Worm (Caenorhabditis elegans) whole organism, L3 larva: Measurements from ENCODE around the gene ZK1320.9.

Experiments
- ZK546.5 ChIP-seq: sonication (generic microtip); optimal IDR thresholded peaks from 2 replicates; lab custom pipeline; 2017; ENCODE audit warnings: missing biosample characterization, missing genetic modification characterization
- ama-1 ChIP-seq: fragments of 150-350 bp; optimal IDR thresholded peaks from 2 replicates; lab custom pipeline; 2018
- daf-12 ChIP-seq: fragments of 150-350 bp; optimal IDR thresholded peaks from 2 replicates; lab custom pipeline; 2014; ENCODE audit warnings: missing biosample characterization, missing genetic modification reagents, missing genetic modification characterization
- egl-27 ChIP-seq: sonication (generic microtip); optimal IDR thresholded peaks from 4 replicates; lab custom pipeline; 2017; ENCODE audit warnings: missing biosample characterization, missing genetic modification reagents, missing genetic modification characterization
- egl-5 ChIP-seq: fragments of 150-350 bp; optimal IDR thresholded peaks from 2 replicates; lab custom pipeline; 2017; ENCODE audit warnings: missing biosample characterization, missing genetic modification reagents, missing genetic modification characterization, inconsistent platforms
- elt-1 ChIP-seq: fragments of 150-350 bp; optimal IDR thresholded peaks from 2 replicates; lab custom pipeline; 2014; ENCODE audit warnings: missing biosample characterization, missing genetic modification characterization
- elt-2 ChIP-seq: sonication (generic microtip); optimal IDR thresholded peaks from 2 replicates; lab custom pipeline; 2016; ENCODE audit warnings: missing genetic modification reagents, mild to moderate bottlenecking, missing genetic modification characterization, missing compliant biosample characterization
- eor-1 ChIP-seq, 2 experiments: fragments of 150-350 bp; optimal IDR thresholded peaks; 2 replicates each; lab custom pipeline; 2014 to 2018; ENCODE audit warnings: missing biosample characterization in 2 of 2, missing genetic modification characterization in 2 of 2
- fkh-10 ChIP-seq: sonication (generic microtip); optimal IDR thresholded peaks from 2 replicates; lab custom pipeline; 2017; ENCODE audit warnings: missing biosample characterization, missing genetic modification reagents, missing genetic modification characterization
- fkh-2 ChIP-seq: fragments of 150-350 bp; optimal IDR thresholded peaks from 2 replicates; lab custom pipeline; 2014; ENCODE audit warnings: missing biosample characterization, missing genetic modification reagents, missing genetic modification characterization
- hmg-11 ChIP-seq: sonication (generic microtip); optimal IDR thresholded peaks from 2 replicates; lab custom pipeline; 2016; ENCODE audit warnings: missing genetic modification characterization, missing compliant biosample characterization
- lin-15B ChIP-seq: fragments of 150-350 bp; optimal IDR thresholded peaks from 2 replicates; lab custom pipeline; 2014; ENCODE audit warnings: missing biosample characterization, missing genetic modification characterization
- lin-39 ChIP-seq: fragments of 150-350 bp; optimal IDR thresholded peaks from 2 replicates; lab custom pipeline; 2018; ENCODE audit warnings: missing biosample characterization, missing genetic modification reagents, missing genetic modification characterization
- lsy-12 ChIP-seq: sonication (generic microtip); optimal IDR thresholded peaks from 2 replicates; lab custom pipeline; 2016; ENCODE audit warnings: mild to moderate bottlenecking, missing genetic modification characterization, missing compliant biosample characterization
- nfya-1 ChIP-seq: sonication (generic microtip); optimal IDR thresholded peaks from 2 replicates; lab custom pipeline; 2017; ENCODE audit warnings: missing genetic modification characterization, mild to moderate bottlenecking, missing compliant biosample characterization, antibody characterized with exemption, moderate library complexity; ENCODE audit not compliant: insufficient read depth
- nhr-12 ChIP-seq: fragments of 150-350 bp; optimal IDR thresholded peaks from 2 replicates; lab custom pipeline; 2014; ENCODE audit warnings: missing biosample characterization, missing genetic modification characterization
- nhr-23 ChIP-seq: fragments of 150-350 bp; optimal IDR thresholded peaks from 2 replicates; lab custom pipeline; 2014; ENCODE audit warnings: missing biosample characterization, missing genetic modification reagents, missing genetic modification characterization
- nhr-25 ChIP-seq: sonication (generic microtip); optimal IDR thresholded peaks from 2 replicates; lab custom pipeline; 2017; ENCODE audit warnings: missing biosample characterization, missing genetic modification characterization
- nhr-28 ChIP-seq: fragments of 150-350 bp; optimal IDR thresholded peaks from 2 replicates; lab custom pipeline; 2014; ENCODE audit warnings: missing biosample characterization, missing genetic modification characterization
- nhr-67 ChIP-seq: fragments of 150-350 bp; optimal IDR thresholded peaks from 2 replicates; lab custom pipeline; 2014; ENCODE audit warnings: missing biosample characterization, missing genetic modification characterization
- nhr-76 ChIP-seq: fragments of 150-350 bp; sonication (generic microtip); optimal IDR thresholded peaks from 5 replicates; lab custom pipeline; 2014; ENCODE audit warnings: missing biosample characterization, missing genetic modification characterization
- pha-4 ChIP-seq: fragments of 150-350 bp; optimal IDR thresholded peaks from 2 replicates; lab custom pipeline; 2014; ENCODE audit warnings: missing biosample characterization, missing genetic modification reagents, missing genetic modification characterization
- sea-2 ChIP-seq: fragments of 150-350 bp; sonication (generic microtip); optimal IDR thresholded peaks from 4 replicates; lab custom pipeline; 2014; ENCODE audit warnings: missing biosample characterization, missing genetic modification reagents, missing genetic modification characterization
- tbx-2 ChIP-seq: sonication (generic microtip); optimal IDR thresholded peaks from 2 replicates; lab custom pipeline; 2016; ENCODE audit warnings: mild to moderate bottlenecking, missing genetic modification characterization, missing compliant biosample characterization
- unc-39 ChIP-seq: sonication (generic microtip); optimal IDR thresholded peaks from 4 replicates; lab custom pipeline; 2017; ENCODE audit warnings: missing biosample characterization, missing genetic modification characterization
- ztf-11 ChIP-seq: fragments of 150-350 bp; optimal IDR thresholded peaks from 2 replicates; lab custom pipeline; 2014; ENCODE audit warnings: missing biosample characterization, missing genetic modification characterization
- ztf-4 ChIP-seq: fragments of 150-350 bp; optimal IDR thresholded peaks from 2 replicates; lab custom pipeline; 2014; ENCODE audit warnings: missing biosample characterization, missing genetic modification characterization

The ZK1320.9 gene

DNA sequence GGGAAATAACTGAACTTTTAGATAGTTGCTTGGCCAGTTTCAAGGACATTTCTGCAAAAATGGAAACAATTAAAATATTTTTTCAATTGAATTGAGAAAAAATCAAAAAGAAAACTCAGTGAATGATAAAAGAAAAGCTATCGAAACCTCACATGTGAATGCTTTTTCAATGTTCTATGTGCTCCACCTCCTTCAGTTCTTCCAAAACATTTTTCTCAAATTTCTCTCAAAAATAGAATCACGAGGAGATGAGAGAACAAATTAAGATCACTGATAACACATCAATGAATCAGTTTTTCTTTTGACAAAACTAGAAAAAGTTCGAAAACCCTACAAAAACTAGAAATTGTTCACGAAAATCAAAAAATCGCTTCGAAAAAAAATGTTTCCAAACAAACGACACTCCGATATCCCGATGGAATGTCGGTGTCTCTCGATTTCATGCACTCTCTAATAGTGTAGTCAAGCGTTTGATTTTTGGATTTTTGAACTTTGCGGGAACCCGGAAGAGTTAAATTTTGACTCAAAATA, at the start of gene ZK1320.9:
Gene ZK1320.9, minus strand, starts transcription at position 51 of the 531 bp plus-strand sequence.
- peak; percentile 59 for TF ChIP-seq nhr-76
- TF ChIP-seq lin-15B (tag; lab: Kevin White, UChicago) = peak; percentile 13
- no peak for TF ChIP-seq nhr-12 (tag; lab: Kevin White, UChicago)
- TF ChIP-seq elt-2 (tag; lab: Kevin White, UChicago) = peak; percentile 50
- peak; percentile 33 for TF ChIP-seq pha-4 (tag; lab: Kevin White, UChicago)
- no peak for TF ChIP-seq ama-1 (lab: Kevin White, UChicago)
- peak; percentile 18 for TF ChIP-seq nhr-25

DNA sequence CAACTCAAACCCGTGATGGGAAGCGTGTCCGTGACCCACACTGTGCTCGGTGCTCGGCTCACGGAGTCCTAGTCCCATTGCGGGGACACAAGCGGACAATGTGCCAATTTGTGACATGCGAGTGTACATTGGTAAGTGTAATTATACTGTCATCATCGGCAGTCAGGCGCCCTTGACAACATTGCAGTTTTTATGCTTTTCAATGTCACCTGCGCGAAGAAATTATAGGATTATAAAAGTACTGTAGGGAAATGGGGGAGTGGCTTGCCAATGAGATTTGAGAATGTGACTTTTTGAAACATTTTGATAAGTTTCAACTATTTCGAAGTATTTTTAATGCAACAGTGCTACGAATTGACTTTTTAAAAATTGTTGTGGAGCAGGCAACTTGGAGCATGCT, 49.3 kb upstream of the ZK1320.9 start:
- no peak for TF ChIP-seq sea-2 (GFP tag; lab: Kevin White, UChicago)
- TF ChIP-seq nfya-1 (tag; lab: Kevin White, UChicago) = peak; percentile 51

DNA sequence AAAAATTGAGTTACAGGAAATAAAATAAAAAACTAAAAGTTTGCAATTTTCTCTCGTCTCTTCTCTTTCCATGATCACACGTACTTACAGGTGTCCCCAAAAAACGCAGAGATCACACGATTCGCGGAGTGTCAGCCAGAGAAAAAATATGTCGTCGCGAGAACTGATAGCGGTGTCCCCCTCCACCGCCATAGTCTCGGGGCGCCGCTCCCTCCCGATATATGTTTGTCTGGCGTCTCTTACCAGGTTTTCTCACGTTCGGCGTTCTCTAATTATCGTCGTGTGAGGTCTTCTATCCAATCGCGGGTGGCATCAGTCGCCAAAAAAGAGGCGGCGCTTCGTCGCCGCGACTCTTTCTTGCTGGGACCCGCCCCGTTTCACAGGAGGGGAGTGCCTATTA, 45.3 kb upstream of the ZK1320.9 start, which contains the start of gene mab-3:
Gene mab-3, plus strand, starts transcription at position 328 of the 400 bp plus-strand sequence.
- TF ChIP-seq elt-2 (tag; lab: Kevin White, UChicago) = peak; percentile 43

DNA sequence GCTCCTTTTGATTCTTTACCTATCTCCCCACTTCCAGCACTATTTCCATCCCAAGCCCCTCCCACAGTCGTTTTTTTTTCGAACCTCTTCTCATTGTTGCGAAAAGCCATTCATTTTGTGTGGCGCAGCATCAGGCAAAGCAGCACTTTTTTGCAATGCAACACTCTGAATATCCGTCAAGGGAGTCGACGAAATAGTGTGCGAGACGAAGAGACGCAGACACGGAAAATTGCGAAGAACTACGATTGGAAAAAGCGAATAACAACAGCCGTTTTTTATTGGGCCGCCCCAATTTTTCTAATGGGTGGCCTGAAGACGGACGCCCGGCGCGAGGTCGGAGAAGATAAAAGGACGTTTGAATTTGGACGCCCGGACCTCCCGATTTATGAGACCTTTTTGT, 43.4 kb upstream of the ZK1320.9 start:
- TF ChIP-seq hmg-11 (tag; lab: Kevin White, UChicago) (peak; percentile 19), nfya-1 (tag; lab: Kevin White, UChicago) (peak; percentile 20), egl-5 (tag; lab: Kevin White, UChicago) (peak; percentile 40), pha-4 (tag; lab: Kevin White, UChicago) (no peak)

DNA sequence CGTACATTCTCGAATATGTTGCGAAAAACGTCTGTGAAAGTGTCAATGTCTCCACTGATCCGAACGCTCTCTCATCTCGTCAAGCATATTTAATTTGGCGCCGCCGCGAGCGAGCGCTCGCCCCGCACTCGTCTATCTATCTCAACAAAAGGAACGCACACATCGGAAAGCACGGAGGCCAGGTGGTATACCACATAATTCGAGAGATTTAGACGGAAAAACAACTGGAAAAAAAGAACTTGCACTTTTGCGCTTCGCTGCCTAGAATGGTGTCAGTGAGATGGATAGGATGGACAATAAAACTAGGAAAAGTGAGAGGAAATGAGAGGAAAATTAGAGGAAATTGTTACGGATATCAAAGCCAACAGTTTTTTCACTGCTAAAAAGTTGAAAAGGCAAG, 42.7 kb upstream of the ZK1320.9 start:
- no peak for TF ChIP-seq eor-1 (tag; optimal IDR thresholded peaks at IDR 0.05; lab: Kevin White, UChicago)
- TF ChIP-seq nhr-23 (tag; lab: Kevin White, UChicago) = peak; percentile 71
- TF ChIP-seq lin-15B (tag; lab: Kevin White, UChicago) = peak; percentile 35
- peak; percentile 41 for TF ChIP-seq pha-4 (tag; lab: Kevin White, UChicago)
- TF ChIP-seq lsy-12 (tag; lab: Kevin White, UChicago) = no peak
- TF ChIP-seq nhr-25 = peak; percentile 59

DNA sequence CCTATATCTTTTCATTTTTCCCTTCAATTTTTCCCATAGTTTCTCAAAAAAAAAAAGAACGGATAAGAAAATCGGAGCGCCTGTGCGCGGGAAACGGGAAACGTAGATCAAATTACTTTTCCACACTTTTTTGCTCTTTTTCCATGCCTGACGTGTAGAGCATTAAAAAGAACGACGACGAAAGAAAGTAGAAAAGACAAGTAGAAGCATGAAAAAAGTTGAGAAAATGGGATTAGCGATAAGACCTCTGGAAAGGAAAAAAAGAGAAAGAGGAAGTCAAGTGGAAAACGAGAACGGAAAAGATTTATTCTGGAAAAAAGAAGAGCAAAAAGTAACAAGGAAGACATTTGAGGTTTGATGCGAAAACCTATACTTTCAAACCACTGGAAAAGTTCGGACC, 42.0 kb upstream of the ZK1320.9 start:
- TF ChIP-seq egl-27 (tag; lab: Kevin White, UChicago) (no peak), fkh-10 (GFP tag; lab: Kevin White, UChicago) (peak; percentile 90)
- TF ChIP-seq, all 47 proteins: peak for 1

DNA sequence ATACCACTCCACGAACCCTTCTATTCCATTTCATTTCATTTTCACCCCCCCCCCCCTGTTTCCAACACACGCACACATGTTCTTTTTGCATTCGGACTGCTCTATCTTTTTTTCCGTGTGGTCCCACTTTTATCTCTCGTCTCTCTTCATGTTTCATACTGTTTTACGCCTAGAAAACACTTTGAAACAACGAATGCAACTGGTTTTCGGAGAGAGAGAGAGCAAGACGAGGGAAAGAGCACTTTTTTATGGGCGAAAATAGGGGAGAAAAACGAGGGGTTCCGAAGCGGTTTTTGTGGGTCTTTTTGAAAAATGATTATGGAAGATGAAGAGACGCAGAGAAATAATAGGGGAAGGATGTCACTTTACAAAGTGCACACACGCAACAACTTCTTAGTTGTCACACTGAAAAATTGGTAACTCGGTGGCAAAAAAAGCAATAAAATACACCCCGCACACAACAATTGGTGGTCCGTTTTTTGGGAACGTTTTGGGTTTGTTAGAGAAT, 40.7 kb upstream of the ZK1320.9 start:
- no peak for TF ChIP-seq ZK546.5
- no peak for TF ChIP-seq nhr-67 (tag; lab: Kevin White, UChicago)
- TF ChIP-seq egl-5 (tag; lab: Kevin White, UChicago) = peak; percentile 46
- TF ChIP-seq elt-2 (tag; lab: Kevin White, UChicago) = no peak
- TF ChIP-seq ztf-4 (tag; lab: Kevin White, UChicago) = no peak
- no peak for TF ChIP-seq unc-39
- no peak for TF ChIP-seq tbx-2 (tag; lab: Kevin White, UChicago)
- peak; percentile 41 for TF ChIP-seq lin-39 (tag; lab: Kevin White, UChicago)
- TF ChIP-seq lin-15B (tag; lab: Kevin White, UChicago) = peak; percentile 1
- no peak for TF ChIP-seq nhr-28 (tag; lab: Kevin White, UChicago)
- no peak for TF ChIP-seq sea-2 (GFP tag; lab: Kevin White, UChicago)
- TF ChIP-seq nfya-1 (tag; lab: Kevin White, UChicago) = peak; percentile 56

DNA sequence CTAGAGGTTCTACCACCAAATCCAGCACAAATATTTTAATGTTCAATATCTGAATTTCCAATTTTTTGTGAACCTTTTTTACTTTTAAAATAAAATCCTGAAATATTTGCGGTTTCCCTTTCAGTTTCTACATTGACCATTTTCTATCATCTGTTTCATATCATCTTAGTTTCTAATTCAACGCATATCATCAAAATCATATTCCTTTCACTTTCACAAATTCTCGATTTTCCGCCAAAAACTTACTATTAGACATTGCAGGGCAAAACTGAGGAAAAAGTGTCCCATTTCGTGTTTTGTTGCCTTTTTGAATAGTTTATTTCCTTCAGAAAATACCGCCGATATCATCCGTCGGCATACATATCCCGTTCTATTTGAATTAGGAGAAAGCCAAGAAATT, 38.5 kb upstream of the ZK1320.9 start:
- no peak for TF ChIP-seq ztf-11 (tag; lab: Kevin White, UChicago)
- TF ChIP-seq nhr-76 = peak; percentile 91
- no peak for TF ChIP-seq elt-1 (tag; lab: Kevin White, UChicago)
- TF ChIP-seq nhr-28 (tag; lab: Kevin White, UChicago) = no peak
- no peak for TF ChIP-seq fkh-2 (tag; lab: Kevin White, UChicago)
- TF ChIP-seq tbx-2 (tag; lab: Kevin White, UChicago) = no peak
- no peak for TF ChIP-seq daf-12
- TF ChIP-seq lin-15B (tag; lab: Kevin White, UChicago) = no peak
- TF ChIP-seq, all 47 proteins: peak for 1
